Worm (Caenorhabditis elegans): ENCODE measurements around the gene sri-21.

DNA sequence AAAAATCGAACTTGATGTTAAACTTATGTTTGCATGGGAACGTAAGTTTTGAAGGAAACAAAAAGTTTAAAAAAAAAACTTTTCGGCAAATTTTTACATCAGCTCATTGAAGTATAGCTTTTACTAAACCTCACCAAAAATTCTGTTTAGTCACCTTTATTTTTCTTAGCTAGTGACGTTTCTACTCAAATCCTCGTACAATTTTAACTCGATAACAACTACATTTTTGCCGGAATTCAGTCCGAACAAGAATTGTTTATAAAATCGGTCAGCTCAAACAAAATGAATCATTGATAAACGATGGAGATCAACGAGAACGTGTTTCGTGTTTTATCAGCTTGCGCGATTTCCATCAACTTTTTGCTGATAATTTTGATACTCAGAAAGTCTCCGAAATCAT is 22.8 kb upstream of the sri-21 start, which contains the start of gene str-260:
- TF ChIP-seq ama-1 (optimal IDR thresholded peaks at IDR 0.05) (no peak), egl-27 (tag; optimal IDR thresholded peaks at IDR 0.05) (no peak), lsy-2 (tag; optimal IDR thresholded peaks at IDR 0.05) (no peak)
